Fruit fly (Drosophila melanogaster) whole organism: Measurements from ENCODE around the gene NKCC.

Source experiments
- CG8478 ChIP-seq: fragments of >200 bp; optimal IDR thresholded peaks from 2 replicates; lab custom pipeline; 2018; ENCODE audit warnings: inconsistent platforms
- Dll ChIP-seq: fragments of >200 bp; optimal IDR thresholded peaks from 2 replicates; lab custom pipeline; 2017
- EcR ChIP-seq, 2 experiments: fragments of >200 bp; optimal IDR thresholded peaks; 2 replicates each; lab custom pipeline; 2017; ENCODE audit warnings: missing biosample characterization in 2 of 2, missing genetic modification characterization in 2 of 2, missing genetic modification reagents in 2 of 2
- pan ChIP-seq: fragments of >200 bp; optimal IDR thresholded peaks from 2 replicates; lab custom pipeline; 2017
- psq ChIP-seq: fragments of >200 bp; optimal IDR thresholded peaks from 2 replicates; lab custom pipeline; 2017
- usp ChIP-seq: fragments of >200 bp; optimal IDR thresholded peaks from 2 replicates; lab custom pipeline; 2017; ENCODE audit warnings: missing biosample characterization, missing genetic modification characterization, mixed read lengths

Gene NKCC

dm6 chr3R:5517002-5517875 lies 14.7 kb upstream of the NKCC start, which contains the start of gene Itpr:
TSS of gene Itpr (plus strand) at chr3R:5517117.
- TF ChIP-seq psq (lab: Kevin White, UChicago) (no peak), usp (GFP tag; lab: Kevin White, UChicago) (no peak), Dll (lab: Kevin White, UChicago) (peak; percentile 33), EcR (GFP tag; optimal IDR thresholded peaks at IDR 0.05; lab: Kevin White, UChicago) (no peak), CG8478 (peak; percentile 14), pan (lab: Kevin White, UChicago) (no peak)

- TF ChIP-seq EcR (GFP tag; optimal IDR thresholded peaks at IDR 0.05; lab: Kevin White, UChicago) (no peak), psq (lab: Kevin White, UChicago) (no peak), usp (GFP tag; lab: Kevin White, UChicago) (no peak), Dll (lab: Kevin White, UChicago) (no peak)
These were observed 14.1 kb upstream of the NKCC start for dm6 chr3R:5516582-5517001.

dm6 chr3R:5514759-5515158 lies 12.3 kb upstream of the NKCC start:
- no peak for TF ChIP-seq CG8478
- no peak for TF ChIP-seq Dll (lab: Kevin White, UChicago)
- no peak for TF ChIP-seq psq (lab: Kevin White, UChicago)
- TF ChIP-seq pan (lab: Kevin White, UChicago) = no peak
- no peak for TF ChIP-seq usp (GFP tag; lab: Kevin White, UChicago)
- TF ChIP-seq EcR (GFP tag; optimal IDR thresholded peaks at IDR 0.05; lab: Kevin White, UChicago) = no peak

dm6 chr3R:5503789-5504387 lies 1.4 kb upstream of the NKCC start:
- no peak for TF ChIP-seq EcR (GFP tag; optimal IDR thresholded peaks at IDR 0.05; lab: Kevin White, UChicago)
- no peak for TF ChIP-seq CG8478
- TF ChIP-seq psq (lab: Kevin White, UChicago) = no peak
- TF ChIP-seq pan (lab: Kevin White, UChicago) = no peak
- no peak for TF ChIP-seq Dll (lab: Kevin White, UChicago)
- TF ChIP-seq usp (GFP tag; lab: Kevin White, UChicago) = no peak

dm6 chr3R:5497600-5497999 lies 4.9 kb downstream of the NKCC start:
- no peak for TF ChIP-seq Dll (lab: Kevin White, UChicago)
- TF ChIP-seq EcR (GFP tag; optimal IDR thresholded peaks at IDR 0.05; lab: Kevin White, UChicago) = no peak
- no peak for TF ChIP-seq psq (lab: Kevin White, UChicago)
- no peak for TF ChIP-seq CG8478
- no peak for TF ChIP-seq usp (GFP tag; lab: Kevin White, UChicago)
- TF ChIP-seq pan (lab: Kevin White, UChicago) = no peak

- TF ChIP-seq psq (lab: Kevin White, UChicago) = no peak
- TF ChIP-seq pan (lab: Kevin White, UChicago) = no peak
- no peak for TF ChIP-seq Dll (lab: Kevin White, UChicago)
- no peak for TF ChIP-seq CG8478
- no peak for TF ChIP-seq EcR (GFP tag; optimal IDR thresholded peaks at IDR 0.05; lab: Kevin White, UChicago)
- no peak for TF ChIP-seq usp (GFP tag; lab: Kevin White, UChicago)
These were observed 17.2 kb downstream of the NKCC start, which contains the start of gene CG31550 for dm6 chr3R:5485295-5485718. TSS of gene CG31550 (plus strand) at chr3R:5485543.

- TF ChIP-seq usp (GFP tag; lab: Kevin White, UChicago) (no peak), CG8478 (no peak), psq (lab: Kevin White, UChicago) (no peak), Dll (lab: Kevin White, UChicago) (no peak), pan (lab: Kevin White, UChicago) (no peak), EcR (GFP tag; optimal IDR thresholded peaks at IDR 0.05; lab: Kevin White, UChicago) (no peak)
These were observed 18.9 kb downstream of the NKCC start, which contains the start of gene ksr for dm6 chr3R:5483488-5484109. TSS of gene ksr (minus strand) at chr3R:5483906.

dm6 chr3R:5482790-5483189 lies 19.7 kb downstream of the NKCC start:
- TF ChIP-seq Dll (lab: Kevin White, UChicago) (no peak), pan (lab: Kevin White, UChicago) (no peak), usp (GFP tag; lab: Kevin White, UChicago) (no peak), psq (lab: Kevin White, UChicago) (no peak), CG8478 (no peak), EcR (GFP tag; optimal IDR thresholded peaks at IDR 0.05; lab: Kevin White, UChicago) (no peak)

- TF ChIP-seq Dll (lab: Kevin White, UChicago) (no peak), psq (lab: Kevin White, UChicago) (no peak), CG8478 (no peak), pan (lab: Kevin White, UChicago) (no peak), EcR (GFP tag; optimal IDR thresholded peaks at IDR 0.05; lab: Kevin White, UChicago) (no peak), usp (GFP tag; lab: Kevin White, UChicago) (no peak)
These were observed 28.0 kb downstream of the NKCC start, which contains the start of the genes CG45100, HDAC3 and Hcs for dm6 chr3R:5474551-5474950. TSS of gene CG45100 (minus strand) at chr3R:5474600. TSS of gene HDAC3 (minus strand) at chr3R:5474600. TSS of gene Hcs (plus strand) at chr3R:5474899.

- TF ChIP-seq EcR (GFP tag; optimal IDR thresholded peaks at IDR 0.05; lab: Kevin White, UChicago) (no peak), CG8478 (no peak), pan (lab: Kevin White, UChicago) (no peak), usp (GFP tag; lab: Kevin White, UChicago) (no peak), Dll (lab: Kevin White, UChicago) (no peak), psq (lab: Kevin White, UChicago) (no peak)
These were observed 31.8 kb downstream of the NKCC start, which contains the start of the genes mRpL44 and Snr1 for dm6 chr3R:5470586-5471283. TSS of gene mRpL44 (minus strand) at chr3R:5470636. TSS of gene Snr1 (plus strand) at chr3R:5470926.
